Worm (Caenorhabditis elegans): ENCODE data around the gene str-114.

- TF ChIP-seq flt-1 (GFP tag; IDR thresholded peaks at IDR 0.05) = no peak
- no peak for TF ChIP-seq klf-2 (GFP tag; conservative IDR thresholded peaks at IDR 0.05)
- no peak for TF ChIP-seq tab-1 (GFP tag; IDR thresholded peaks at IDR 0.05)
Observed at ce11 chrV:3626944-3627343, 22.6 kb upstream of the str-114 start, which contains the start of gene F59B1.4.
